Worm (Caenorhabditis elegans): ENCODE data around the gene tbc-20.
A peak's percentile ranks its signal among the peaks of the same experiment; 100 is the strongest.

Gene tbc-20

ce11 chrII:14792470-14792869 lies 5.8 kb upstream of the tbc-20 start:
- TF ChIP-seq nhr-77 (tag; optimal IDR thresholded peaks at IDR 0.05) (no peak), mdl-1 (tag; optimal IDR thresholded peaks at IDR 0.05) (no peak), pha-4 (tag; optimal IDR thresholded peaks at IDR 0.05) (no peak), nhr-12 (tag; optimal IDR thresholded peaks at IDR 0.05) (no peak), elt-3 (tag; optimal IDR thresholded peaks at IDR 0.05) (no peak), nhr-28 (tag; optimal IDR thresholded peaks at IDR 0.05) (no peak)

DNA sequence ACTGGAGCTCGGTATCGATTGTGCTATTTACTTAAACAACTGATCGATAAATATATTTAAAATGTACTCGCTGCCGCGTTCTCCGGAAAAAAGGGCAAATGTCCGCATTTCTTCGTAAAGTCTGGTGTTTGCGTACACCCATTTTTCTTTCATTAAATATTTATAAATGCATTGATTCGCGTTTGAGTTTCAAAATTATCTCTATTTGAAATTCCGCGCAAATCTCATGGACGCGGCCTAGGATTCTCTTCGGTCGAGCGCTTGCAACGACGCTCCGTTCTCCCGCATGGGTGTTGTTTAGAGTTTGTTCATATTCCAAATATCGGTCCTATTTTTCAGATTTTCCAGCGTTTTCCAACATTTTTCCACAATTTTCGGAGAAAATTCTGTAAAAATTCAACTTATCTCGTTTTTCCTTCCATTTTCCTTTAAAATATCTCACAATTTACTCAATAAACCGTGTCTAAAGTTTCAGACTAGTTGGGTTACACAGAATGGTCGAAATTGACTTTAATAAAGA lies 3.3 kb upstream of the tbc-20 start, which contains the start of gene eif-3.B:
eif-3.B (plus strand) TSS at position 470 of the 520 bp plus-strand sequence.
- TF ChIP-seq ceh-28 (tag; optimal IDR thresholded peaks at IDR 0.05), result peak; percentile 89
- peak; percentile 70 for TF ChIP-seq R02D3.7 (tag; optimal IDR thresholded peaks at IDR 0.05)
- TF ChIP-seq tbx-2 (tag; optimal IDR thresholded peaks at IDR 0.05), result peak; percentile 59
- no peak for TF ChIP-seq nhr-76 (tag; optimal IDR thresholded peaks at IDR 0.05)
- no peak for TF ChIP-seq nhr-237 (tag; optimal IDR thresholded peaks at IDR 0.05)
- TF ChIP-seq nhr-12 (tag; optimal IDR thresholded peaks at IDR 0.05), result no peak
- TF ChIP-seq elt-2 (tag; optimal IDR thresholded peaks at IDR 0.05), result peak; percentile 60
- peak; percentile 92 for TF ChIP-seq nhr-23 (tag; optimal IDR thresholded peaks at IDR 0.05)
- no peak for TF ChIP-seq zag-1 (tag; optimal IDR thresholded peaks at IDR 0.05)
- no peak for TF ChIP-seq nhr-28 (tag; optimal IDR thresholded peaks at IDR 0.05)
- no peak for TF ChIP-seq daf-12 (tag; optimal IDR thresholded peaks at IDR 0.05)
- TF ChIP-seq ZK546.5 (tag; optimal IDR thresholded peaks at IDR 0.05), result no peak
- TF ChIP-seq hmg-11 (tag; optimal IDR thresholded peaks at IDR 0.05), result peak; percentile 62
- peak; percentile 63 for TF ChIP-seq jun-1 (tag; optimal IDR thresholded peaks at IDR 0.05)
- peak; percentile 91 for TF ChIP-seq egl-5 (tag; optimal IDR thresholded peaks at IDR 0.05)
- TF ChIP-seq pha-4 (tag; optimal IDR thresholded peaks at IDR 0.05), result peak; percentile 98
- peak; percentile 94 for TF ChIP-seq nfya-1 (tag; optimal IDR thresholded peaks at IDR 0.05; ENCODE audit: insufficient read depth)
- TF ChIP-seq unc-39 (tag; optimal IDR thresholded peaks at IDR 0.05), result no peak
- peak; percentile 91 for TF ChIP-seq nhr-43 (tag; optimal IDR thresholded peaks at IDR 0.05; ENCODE audit: poor library complexity, severe bottlenecking)
- TF ChIP-seq ceh-16 (tag; optimal IDR thresholded peaks at IDR 0.05), result no peak
- TF ChIP-seq lsy-12 (tag; optimal IDR thresholded peaks at IDR 0.05), result peak; percentile 74
- no peak for TF ChIP-seq fkh-2 (tag; optimal IDR thresholded peaks at IDR 0.05)
- no peak for TF ChIP-seq nhr-67 (tag; optimal IDR thresholded peaks at IDR 0.05)
- TF ChIP-seq sea-2 (GFP tag; optimal IDR thresholded peaks at IDR 0.05), result no peak
- TF ChIP-seq fos-1 (tag; optimal IDR thresholded peaks at IDR 0.05), result no peak
- no peak for TF ChIP-seq egl-27 (tag; optimal IDR thresholded peaks at IDR 0.05)
- peak; percentile 96 for TF ChIP-seq lin-15B (tag; optimal IDR thresholded peaks at IDR 0.05)
- peak; percentile 84 for TF ChIP-seq skn-1 (tag; optimal IDR thresholded peaks at IDR 0.05)
- TF ChIP-seq ceh-82 (tag; optimal IDR thresholded peaks at IDR 0.05), result peak; percentile 63
- TF ChIP-seq elt-3 (tag; optimal IDR thresholded peaks at IDR 0.05), result no peak
- peak; percentile 31 for TF ChIP-seq ztf-4 (tag; optimal IDR thresholded peaks at IDR 0.05)
- no peak for TF ChIP-seq ceh-9 (tag; optimal IDR thresholded peaks at IDR 0.05)
- TF ChIP-seq pqm-1 (tag; optimal IDR thresholded peaks at IDR 0.05), result peak; percentile 14
- no peak for TF ChIP-seq aly-2 (tag; optimal IDR thresholded peaks at IDR 0.05)
- peak; percentile 86 for TF ChIP-seq nhr-25 (tag; optimal IDR thresholded peaks at IDR 0.05)
- peak; percentile 83 for TF ChIP-seq lin-39 (tag; optimal IDR thresholded peaks at IDR 0.05)
- no peak for TF ChIP-seq mdl-1 (tag; optimal IDR thresholded peaks at IDR 0.05)
- TF ChIP-seq nhr-11 (tag; optimal IDR thresholded peaks at IDR 0.05), result no peak
- no peak for TF ChIP-seq unc-62 (GFP tag; optimal IDR thresholded peaks at IDR 0.05)
- TF ChIP-seq elt-1 (tag; optimal IDR thresholded peaks at IDR 0.05), result no peak
- TF ChIP-seq snpc-4 (tag; optimal IDR thresholded peaks at IDR 0.05), result peak; percentile 96
- no peak for TF ChIP-seq eor-1 (tag; optimal IDR thresholded peaks at IDR 0.05)
- TF ChIP-seq mml-1 (tag; optimal IDR thresholded peaks at IDR 0.05), result no peak
- TF ChIP-seq ama-1 (optimal IDR thresholded peaks at IDR 0.05), result no peak
- peak; percentile 85 for TF ChIP-seq nhr-77 (tag; optimal IDR thresholded peaks at IDR 0.05)
- TF ChIP-seq ztf-11 (tag; optimal IDR thresholded peaks at IDR 0.05), result no peak
- peak; percentile 55 for TF ChIP-seq fkh-10 (GFP tag; optimal IDR thresholded peaks at IDR 0.05)

Measured in whole organism, L3 larva.